Worm (Caenorhabditis elegans): ENCODE results near the gene cdo-1.
A peak's percentile ranks its signal among the peaks of the same experiment; 100 is the strongest.

cdo-1 gene

ce11 chrX:864293-864731, 934 bp upstream of the cdo-1 start (continued):
- TF ChIP-seq sma-9 (GFP tag; optimal IDR thresholded peaks at IDR 0.05) (peak; percentile 97), sma-9 (tag; optimal IDR thresholded peaks at IDR 0.05) (no peak), mbf-1 (tag; optimal IDR thresholded peaks at IDR 0.05) (no peak), nhr-10 (tag; optimal IDR thresholded peaks at IDR 0.05) (no peak), lin-11 (tag; optimal IDR thresholded peaks at IDR 0.05) (no peak), blmp-1 (tag; optimal IDR thresholded peaks at IDR 0.05; ENCODE audit: insufficient read depth) (peak; percentile 72), nhr-21 (tag; optimal IDR thresholded peaks at IDR 0.05) (peak; percentile 89), elt-1 (tag; optimal IDR thresholded peaks at IDR 0.05) (no peak), lin-13 (GFP tag; optimal IDR thresholded peaks at IDR 0.05) (no peak), ZK546.5 (tag; optimal IDR thresholded peaks at IDR 0.05) (no peak), peb-1 (tag; optimal IDR thresholded peaks at IDR 0.05) (no peak), C34F6.9 (tag; optimal IDR thresholded peaks at IDR 0.05) (no peak), sem-4 (tag; optimal IDR thresholded peaks at IDR 0.05) (no peak), unc-55 (GFP tag; optimal IDR thresholded peaks at IDR 0.05) (no peak), aly-2 (tag; optimal IDR thresholded peaks at IDR 0.05) (no peak)

- TF ChIP-seq sma-9 (GFP tag; optimal IDR thresholded peaks at IDR 0.05), result peak; percentile 47
- TF ChIP-seq sma-9 (tag; optimal IDR thresholded peaks at IDR 0.05), result no peak
- TF ChIP-seq nhr-25 (tag; optimal IDR thresholded peaks at IDR 0.05), result peak; percentile 4
- TF ChIP-seq nhr-12 (tag; optimal IDR thresholded peaks at IDR 0.05), result no peak
- TF ChIP-seq aly-2 (tag; optimal IDR thresholded peaks at IDR 0.05), result peak; percentile 25
- TF ChIP-seq lin-13 (GFP tag; optimal IDR thresholded peaks at IDR 0.05), result no peak
- no peak for TF ChIP-seq skn-1 (tag; optimal IDR thresholded peaks at IDR 0.05)
- no peak for TF ChIP-seq ama-1 (optimal IDR thresholded peaks at IDR 0.05)
Observed at ce11 chrX:861378-861777, 2.0 kb downstream of the cdo-1 start.

- TF ChIP-seq mdl-1 (tag; optimal IDR thresholded peaks at IDR 0.05) (no peak), ztf-1 (GFP tag; conservative IDR thresholded peaks at IDR 0.05) (no peak), C34F6.9 (tag; optimal IDR thresholded peaks at IDR 0.05) (peak; percentile 59), peb-1 (tag; optimal IDR thresholded peaks at IDR 0.05) (no peak), nhr-11 (tag; optimal IDR thresholded peaks at IDR 0.05) (no peak), nhr-12 (tag; optimal IDR thresholded peaks at IDR 0.05) (no peak), unc-55 (GFP tag; optimal IDR thresholded peaks at IDR 0.05) (peak; percentile 77), zag-1 (tag; optimal IDR thresholded peaks at IDR 0.05) (peak; percentile 25), ceh-82 (tag; optimal IDR thresholded peaks at IDR 0.05) (no peak), mbf-1 (tag; optimal IDR thresholded peaks at IDR 0.05) (no peak), elt-3 (tag; optimal IDR thresholded peaks at IDR 0.05) (no peak), ceh-16 (tag; optimal IDR thresholded peaks at IDR 0.05) (no peak), skn-1 (tag; optimal IDR thresholded peaks at IDR 0.05) (no peak), lsy-2 (tag; optimal IDR thresholded peaks at IDR 0.05) (peak in 1 of 2 experiments; percentile 32)
Observed at ce11 chrX:859401-859800, 4.0 kb downstream of the cdo-1 start, which contains the start of gene F56F10.2. Gene F56F10.2 (plus strand): TSS chrX:859615.

ce11 chrX:857658-858057, 5.7 kb downstream of the cdo-1 start:
- TF ChIP-seq lsy-2 (tag; optimal IDR thresholded peaks at IDR 0.05), result no peak

DNA sequence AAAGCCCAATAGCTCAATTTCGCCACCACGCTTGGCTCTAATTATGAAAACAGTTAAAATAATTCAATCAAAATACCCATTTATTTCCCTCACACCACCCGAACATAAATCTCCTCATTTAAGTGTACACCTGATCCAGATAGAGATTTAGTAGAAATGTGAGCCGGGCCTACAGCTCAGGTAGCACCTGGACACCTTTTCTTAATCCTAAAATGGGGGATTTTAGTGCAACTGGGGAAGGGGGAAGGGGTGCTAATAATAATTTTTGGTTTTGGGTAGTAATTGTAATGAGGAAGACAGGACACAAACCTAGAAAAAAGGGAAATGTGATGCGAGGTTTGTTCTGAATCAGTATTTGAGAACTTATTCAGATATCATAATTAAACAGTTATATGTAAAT, 9.8 kb downstream of the cdo-1 start:
- TF ChIP-seq fos-1 (tag; optimal IDR thresholded peaks at IDR 0.05), result no peak

ce11 chrX:852739-853268, 10.6 kb downstream of the cdo-1 start:
- TF ChIP-seq nhr-12 (tag; optimal IDR thresholded peaks at IDR 0.05) (no peak), nhr-25 (tag; optimal IDR thresholded peaks at IDR 0.05) (peak; percentile 36)

- TF ChIP-seq C34F6.9 (tag; optimal IDR thresholded peaks at IDR 0.05), result no peak
- no peak for TF ChIP-seq R02D3.7 (tag; optimal IDR thresholded peaks at IDR 0.05)
- no peak for TF ChIP-seq fos-1 (tag; optimal IDR thresholded peaks at IDR 0.05)
- TF ChIP-seq elt-3 (tag; optimal IDR thresholded peaks at IDR 0.05), result no peak
- TF ChIP-seq ama-1 (optimal IDR thresholded peaks at IDR 0.05), result no peak
- TF ChIP-seq ceh-82 (tag; optimal IDR thresholded peaks at IDR 0.05), result no peak
- TF ChIP-seq snpc-4 (tag; optimal IDR thresholded peaks at IDR 0.05), result no peak
- TF ChIP-seq gmeb-1 (tag; optimal IDR thresholded peaks at IDR 0.05), result no peak
- no peak for TF ChIP-seq ztf-4 (tag; optimal IDR thresholded peaks at IDR 0.05)
- TF ChIP-seq zag-1 (tag; optimal IDR thresholded peaks at IDR 0.05), result no peak
- no peak for TF ChIP-seq sma-9 (GFP tag; optimal IDR thresholded peaks at IDR 0.05)
- TF ChIP-seq sma-9 (tag; optimal IDR thresholded peaks at IDR 0.05), result no peak
- TF ChIP-seq lin-11 (tag; optimal IDR thresholded peaks at IDR 0.05), result no peak
- TF ChIP-seq sem-4 (tag; optimal IDR thresholded peaks at IDR 0.05), result no peak
- no peak for TF ChIP-seq alr-1 (tag; optimal IDR thresholded peaks at IDR 0.05)
- no peak for TF ChIP-seq peb-1 (tag; optimal IDR thresholded peaks at IDR 0.05)
Observed at ce11 chrX:851421-851820, 12.0 kb downstream of the cdo-1 start, which contains the start of gene igcm-1. Gene igcm-1 (minus strand): TSS chrX:851521.

Data from whole organism, L2 larva.